Worm (Caenorhabditis elegans): ENCODE measurements around the gene T28A8.4.

The T28A8.4 gene

DNA sequence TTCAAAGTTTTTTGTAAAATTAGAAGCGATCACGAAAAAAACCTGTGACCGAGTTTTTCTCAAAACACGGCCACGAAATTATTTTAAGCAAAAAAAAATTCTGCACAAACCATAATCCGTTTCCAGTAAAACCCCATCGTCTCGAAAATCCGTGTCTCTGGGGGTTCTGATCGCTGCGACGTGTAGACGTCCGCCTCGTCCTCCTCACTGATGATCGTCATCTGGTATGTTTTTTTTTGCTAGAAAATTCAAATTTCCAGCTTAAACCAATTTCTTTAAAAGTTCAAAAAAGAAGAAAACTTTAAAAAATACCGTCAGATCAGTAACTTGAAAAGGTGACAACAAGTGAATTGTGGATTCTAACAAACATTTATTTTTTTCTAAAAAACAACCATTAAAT is 43.1 kb downstream of the T28A8.4 start, which contains the start of gene Y76A2B.4 (continued):
- TF ChIP-seq somi-1 (GFP tag; optimal IDR thresholded peaks at IDR 0.05) = no peak
- TF ChIP-seq akir-1 (GFP tag; optimal IDR thresholded peaks at IDR 0.05) = no peak
- no peak for TF ChIP-seq F49E8.2 (tag; optimal IDR thresholded peaks at IDR 0.05; ENCODE audit: insufficient read depth)
- TF ChIP-seq ZK185.1 (tag; optimal IDR thresholded peaks at IDR 0.05; ENCODE audit: poor library complexity, severe bottlenecking) = peak; percentile 10
- no peak for TF ChIP-seq chd-7 (tag; optimal IDR thresholded peaks at IDR 0.05)
- peak; percentile 22 for TF ChIP-seq atf-7 (tag; optimal IDR thresholded peaks at IDR 0.05)
- no peak for TF ChIP-seq mel-28 (tag; optimal IDR thresholded peaks at IDR 0.05; ENCODE audit: borderline replicate concordance)
- TF ChIP-seq B0261.1 (tag; optimal IDR thresholded peaks at IDR 0.05) = no peak
- TF ChIP-seq gei-17 (GFP tag; optimal IDR thresholded peaks at IDR 0.05) = no peak
- TF ChIP-seq him-1 (tag; optimal IDR thresholded peaks at IDR 0.05) = no peak
- no peak for TF ChIP-seq unc-130 (GFP tag; optimal IDR thresholded peaks at IDR 0.05)
- TF ChIP-seq xnd-1 (tag; optimal IDR thresholded peaks at IDR 0.05) = no peak
- no peak for TF ChIP-seq ceh-27 (GFP tag; optimal IDR thresholded peaks at IDR 0.05)
- no peak for TF ChIP-seq fkh-3 (tag; optimal IDR thresholded peaks at IDR 0.05)
- no peak for TF ChIP-seq nfya-2 (GFP tag; IDR thresholded peaks at IDR 0.05)
- no peak for TF ChIP-seq mcd-1 (GFP tag; IDR thresholded peaks at IDR 0.05)
- TF ChIP-seq ccch-3 (GFP tag; optimal IDR thresholded peaks at IDR 0.05) = no peak
- no peak for TF ChIP-seq sea-2 (GFP tag; IDR thresholded peaks at IDR 0.05)
- no peak for TF ChIP-seq bed-1 (GFP tag; IDR thresholded peaks at IDR 0.05)
- no peak for TF ChIP-seq Y67H2A.10 (GFP tag; conservative IDR thresholded peaks at IDR 0.05)
- no peak for TF ChIP-seq madf-6 (GFP tag; IDR thresholded peaks at IDR 0.05)
- no peak for TF ChIP-seq snpc-4 (GFP tag; optimal IDR thresholded peaks at IDR 0.05)
- no peak for TF ChIP-seq snpc-4 (tag; optimal IDR thresholded peaks at IDR 0.05)
- peak; percentile 79; the same call in 1 of the 2 replicates for TF ChIP-seq Y53G8AR.9 (GFP tag; conservative IDR thresholded peaks at IDR 0.05)
- no peak for TF ChIP-seq snpc-3.4 (tag; optimal IDR thresholded peaks at IDR 0.05)
- TF ChIP-seq egrh-3 (GFP tag; IDR thresholded peaks at IDR 0.05) = no peak
- TF ChIP-seq nhr-120 (GFP tag; IDR thresholded peaks at IDR 0.05) = no peak
- TF ChIP-seq F22D6.2 (tag; optimal IDR thresholded peaks at IDR 0.05) = no peak
- no peak for TF ChIP-seq lir-1 (GFP tag; conservative IDR thresholded peaks at IDR 0.05)
- no peak for TF ChIP-seq lin-26 (GFP tag; IDR thresholded peaks at IDR 0.05)
- TF ChIP-seq ztf-26 (tag; optimal IDR thresholded peaks at IDR 0.05) = peak; percentile 1
- TF ChIP-seq sdz-38 (tag; optimal IDR thresholded peaks at IDR 0.05) = no peak
- no peak for TF ChIP-seq nhr-80 (tag; optimal IDR thresholded peaks at IDR 0.05)
- no peak for TF ChIP-seq C06A6.2 (GFP tag; conservative IDR thresholded peaks at IDR 0.05)

DNA sequence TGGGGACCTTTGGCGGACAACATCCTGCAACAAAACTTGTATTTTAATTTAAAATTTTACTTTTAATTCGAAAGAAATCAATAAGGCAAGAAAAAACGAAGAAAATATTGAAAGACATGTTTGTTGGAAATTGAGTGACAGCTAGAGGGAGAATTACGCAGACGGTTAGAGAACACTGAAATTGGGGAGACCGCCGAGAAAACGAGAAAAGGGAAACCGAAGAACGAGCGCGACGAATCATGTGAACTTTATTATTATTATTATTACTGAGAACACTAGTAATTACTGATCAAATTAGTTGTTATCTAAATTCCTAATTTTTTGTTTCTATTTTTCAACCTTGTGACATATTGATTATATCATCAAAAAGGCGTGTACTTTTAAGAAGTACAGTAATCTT is 45.5 kb downstream of the T28A8.4 start, which contains the start of gene mmad-1:
Gene mmad-1 (minus strand): TSS at position 24 of the 400 bp plus-strand sequence.
- TF ChIP-seq nhr-120 (GFP tag; IDR thresholded peaks at IDR 0.05) (no peak), C17E4.6 (GFP tag; IDR thresholded peaks at IDR 0.05) (no peak), athp-1 (tag; optimal IDR thresholded peaks at IDR 0.05) (no peak), tbp1 (GFP tag; optimal IDR thresholded peaks at IDR 0.05) (peak; percentile 57), F22D6.2 (tag; optimal IDR thresholded peaks at IDR 0.05) (no peak), lsy-27 (tag; optimal IDR thresholded peaks at IDR 0.05; ENCODE audit: borderline replicate concordance, insufficient read depth) (no peak), ceh-100 (GFP tag; IDR thresholded peaks at IDR 0.05) (no peak; the same call in 1 of the 2 replicates), F52B5.7 (tag; optimal IDR thresholded peaks at IDR 0.05) (no peak), nhr-80 (tag; optimal IDR thresholded peaks at IDR 0.05) (peak; percentile 63), K11D2.4 (GFP tag; IDR thresholded peaks at IDR 0.05) (peak; percentile 43; the same call in 1 of the 2 replicates), mxl-1 (tag; optimal IDR thresholded peaks at IDR 0.05) (no peak), ama-1 (optimal IDR thresholded peaks at IDR 0.05) (peak; percentile 72), ama-1 (GFP tag; optimal IDR thresholded peaks at IDR 0.05) (no peak), K12H6.12 (tag; optimal IDR thresholded peaks at IDR 0.05) (peak; percentile 2), fkh-3 (tag; optimal IDR thresholded peaks at IDR 0.05) (no peak), lin-26 (GFP tag; IDR thresholded peaks at IDR 0.05) (no peak), Y79H2A.3 (GFP tag; conservative IDR thresholded peaks at IDR 0.05) (no peak), rcor-1 (GFP tag; IDR thresholded peaks at IDR 0.05) (no peak), let-607 (tag; optimal IDR thresholded peaks at IDR 0.05) (peak in 1 of 2 experiments; percentile 35), nfyb-1 (GFP tag; IDR thresholded peaks at IDR 0.05) (no peak), ztf-22 (GFP tag; optimal IDR thresholded peaks at IDR 0.05) (peak; percentile 31), snpc-3.4 (tag; optimal IDR thresholded peaks at IDR 0.05) (no peak), unc-130 (GFP tag; optimal IDR thresholded peaks at IDR 0.05) (no peak)
